Worm (Caenorhabditis elegans) whole organism, L3 larva: ENCODE data around the gene C17C3.6.

Source experiments
- ZK546.5 ChIP-seq: sonication (generic microtip); optimal IDR thresholded peaks from 2 replicates; lab custom pipeline; 2017; ENCODE audit warnings: missing biosample characterization, missing genetic modification characterization
- ama-1 ChIP-seq: fragments of 150-350 bp; optimal IDR thresholded peaks from 2 replicates; lab custom pipeline; 2018
- ceh-16 ChIP-seq: sonication (generic microtip); optimal IDR thresholded peaks from 2 replicates; lab custom pipeline; 2017; ENCODE audit warnings: missing biosample characterization, missing genetic modification characterization
- ceh-28 ChIP-seq: fragments of 150-350 bp; optimal IDR thresholded peaks from 2 replicates; lab custom pipeline; 2014; ENCODE audit warnings: missing biosample characterization, missing genetic modification reagents, missing genetic modification characterization
- ceh-82 ChIP-seq: fragments of 150-350 bp; optimal IDR thresholded peaks from 2 replicates; lab custom pipeline; 2014; ENCODE audit warnings: missing biosample characterization, missing genetic modification characterization
- ceh-9 ChIP-seq: sonication (generic microtip); optimal IDR thresholded peaks from 2 replicates; lab custom pipeline; 2018; ENCODE audit warnings: missing biosample characterization, missing genetic modification characterization
- daf-12 ChIP-seq: fragments of 150-350 bp; optimal IDR thresholded peaks from 2 replicates; lab custom pipeline; 2014; ENCODE audit warnings: missing biosample characterization, missing genetic modification reagents, missing genetic modification characterization
- egl-27 ChIP-seq: sonication (generic microtip); optimal IDR thresholded peaks from 4 replicates; lab custom pipeline; 2017; ENCODE audit warnings: missing biosample characterization, missing genetic modification reagents, missing genetic modification characterization
- elt-1 ChIP-seq: fragments of 150-350 bp; optimal IDR thresholded peaks from 2 replicates; lab custom pipeline; 2014; ENCODE audit warnings: missing biosample characterization, missing genetic modification characterization
- elt-2 ChIP-seq: sonication (generic microtip); optimal IDR thresholded peaks from 2 replicates; lab custom pipeline; 2016; ENCODE audit warnings: missing genetic modification reagents, mild to moderate bottlenecking, missing genetic modification characterization, missing compliant biosample characterization
- eor-1 ChIP-seq, 2 experiments: fragments of 150-350 bp; optimal IDR thresholded peaks; 2 replicates each; lab custom pipeline; 2014 to 2018; ENCODE audit warnings: missing biosample characterization in 2 of 2, missing genetic modification characterization in 2 of 2
- fkh-10 ChIP-seq: sonication (generic microtip); optimal IDR thresholded peaks from 2 replicates; lab custom pipeline; 2017; ENCODE audit warnings: missing biosample characterization, missing genetic modification reagents, missing genetic modification characterization
- fkh-2 ChIP-seq: fragments of 150-350 bp; optimal IDR thresholded peaks from 2 replicates; lab custom pipeline; 2014; ENCODE audit warnings: missing biosample characterization, missing genetic modification reagents, missing genetic modification characterization
- hmg-11 ChIP-seq: sonication (generic microtip); optimal IDR thresholded peaks from 2 replicates; lab custom pipeline; 2016; ENCODE audit warnings: missing genetic modification characterization, missing compliant biosample characterization
- jun-1 ChIP-seq: fragments of 150-350 bp; optimal IDR thresholded peaks from 2 replicates; lab custom pipeline; 2014; ENCODE audit warnings: missing biosample characterization, missing genetic modification reagents, missing genetic modification characterization
- lin-15B ChIP-seq: fragments of 150-350 bp; optimal IDR thresholded peaks from 2 replicates; lab custom pipeline; 2014; ENCODE audit warnings: missing biosample characterization, missing genetic modification characterization
- lin-39 ChIP-seq: fragments of 150-350 bp; optimal IDR thresholded peaks from 2 replicates; lab custom pipeline; 2018; ENCODE audit warnings: missing biosample characterization, missing genetic modification reagents, missing genetic modification characterization
- lsy-12 ChIP-seq: sonication (generic microtip); optimal IDR thresholded peaks from 2 replicates; lab custom pipeline; 2016; ENCODE audit warnings: mild to moderate bottlenecking, missing genetic modification characterization, missing compliant biosample characterization
- mdl-1 ChIP-seq: fragments of 150-350 bp; optimal IDR thresholded peaks from 2 replicates; lab custom pipeline; 2014; ENCODE audit warnings: missing biosample characterization, missing genetic modification characterization
- mml-1 ChIP-seq: fragments of 150-350 bp; sonication (generic microtip); optimal IDR thresholded peaks from 3 replicates; lab custom pipeline; 2014; ENCODE audit warnings: missing biosample characterization, missing genetic modification characterization
- nfya-1 ChIP-seq: sonication (generic microtip); optimal IDR thresholded peaks from 2 replicates; lab custom pipeline; 2017; ENCODE audit warnings: missing genetic modification characterization, mild to moderate bottlenecking, missing compliant biosample characterization, antibody characterized with exemption, moderate library complexity; ENCODE audit not compliant: insufficient read depth
- nhr-11 ChIP-seq: fragments of 150-350 bp; optimal IDR thresholded peaks from 2 replicates; lab custom pipeline; 2014; ENCODE audit warnings: missing biosample characterization, missing genetic modification characterization
- nhr-12 ChIP-seq: fragments of 150-350 bp; optimal IDR thresholded peaks from 2 replicates; lab custom pipeline; 2014; ENCODE audit warnings: missing biosample characterization, missing genetic modification characterization
- nhr-23 ChIP-seq: fragments of 150-350 bp; optimal IDR thresholded peaks from 2 replicates; lab custom pipeline; 2014; ENCODE audit warnings: missing biosample characterization, missing genetic modification reagents, missing genetic modification characterization
- nhr-237 ChIP-seq: fragments of 150-350 bp; optimal IDR thresholded peaks from 2 replicates; lab custom pipeline; 2014; ENCODE audit warnings: missing biosample characterization, missing genetic modification characterization
- nhr-28 ChIP-seq: fragments of 150-350 bp; optimal IDR thresholded peaks from 2 replicates; lab custom pipeline; 2014; ENCODE audit warnings: missing biosample characterization, missing genetic modification characterization
- nhr-43 ChIP-seq: sonication (generic microtip); optimal IDR thresholded peaks from 2 replicates; lab custom pipeline; 2016; ENCODE audit warnings: mild to moderate bottlenecking, missing genetic modification characterization, missing compliant biosample characterization; ENCODE audit not compliant: poor library complexity, severe bottlenecking
- nhr-67 ChIP-seq: fragments of 150-350 bp; optimal IDR thresholded peaks from 2 replicates; lab custom pipeline; 2014; ENCODE audit warnings: missing biosample characterization, missing genetic modification characterization
- nhr-76 ChIP-seq: fragments of 150-350 bp; sonication (generic microtip); optimal IDR thresholded peaks from 5 replicates; lab custom pipeline; 2014; ENCODE audit warnings: missing biosample characterization, missing genetic modification characterization
- nhr-77 ChIP-seq: fragments of 150-350 bp; optimal IDR thresholded peaks from 2 replicates; lab custom pipeline; 2014; ENCODE audit warnings: missing biosample characterization, missing genetic modification characterization
- pqm-1 ChIP-seq: fragments of 150-350 bp; optimal IDR thresholded peaks from 2 replicates; lab custom pipeline; 2017; ENCODE audit warnings: missing biosample characterization, missing genetic modification characterization, inconsistent platforms
- sea-2 ChIP-seq: fragments of 150-350 bp; sonication (generic microtip); optimal IDR thresholded peaks from 4 replicates; lab custom pipeline; 2014; ENCODE audit warnings: missing biosample characterization, missing genetic modification reagents, missing genetic modification characterization
- skn-1 ChIP-seq: fragments of 150-350 bp; optimal IDR thresholded peaks from 2 replicates; lab custom pipeline; 2014; ENCODE audit warnings: missing biosample characterization, missing genetic modification characterization
- unc-39 ChIP-seq: sonication (generic microtip); optimal IDR thresholded peaks from 4 replicates; lab custom pipeline; 2017; ENCODE audit warnings: missing biosample characterization, missing genetic modification characterization
- zag-1 ChIP-seq: fragments of 150-350 bp; optimal IDR thresholded peaks from 2 replicates; lab custom pipeline; 2014; ENCODE audit warnings: missing biosample characterization, missing genetic modification characterization
- ztf-4 ChIP-seq: fragments of 150-350 bp; optimal IDR thresholded peaks from 2 replicates; lab custom pipeline; 2014; ENCODE audit warnings: missing biosample characterization, missing genetic modification characterization

Gene C17C3.6

ce11 chrII:5518910-5519309 is 30.9 kb upstream of the C17C3.6 start, which contains the start of gene ZK177.2:
ZK177.2 (plus strand) TSS chrII:5519210.
- TF ChIP-seq elt-1 (no peak), elt-2 (tag; lab: Kevin White, UChicago) (no peak), nfya-1 (tag; lab: Kevin White, UChicago) (no peak), ceh-82 (tag; lab: Kevin White, UChicago) (no peak), nhr-23 (tag; lab: Kevin White, UChicago) (no peak), ceh-9 (tag; lab: Kevin White, UChicago) (no peak), hmg-11 (tag; lab: Kevin White, UChicago) (no peak), sea-2 (GFP tag; lab: Kevin White, UChicago) (no peak), fkh-2 (no peak), nhr-28 (tag; lab: Kevin White, UChicago) (no peak), lin-15B (tag; lab: Kevin White, UChicago) (no peak), nhr-43 (tag; lab: Kevin White, UChicago) (no peak), nhr-11 (tag; lab: Kevin White, UChicago) (no peak), ama-1 (lab: Kevin White, UChicago) (no peak), skn-1 (no peak), fkh-10 (GFP tag; lab: Kevin White, UChicago) (no peak), ZK546.5 (no peak), ceh-16 (no peak), daf-12 (tag; lab: Kevin White, UChicago) (no peak)

- TF ChIP-seq ztf-4 (tag; lab: Kevin White, UChicago) (no peak), elt-1 (no peak), ceh-9 (tag; lab: Kevin White, UChicago) (no peak), nhr-12 (no peak), egl-27 (tag; lab: Kevin White, UChicago) (no peak), ceh-82 (tag; lab: Kevin White, UChicago) (no peak), nhr-77 (tag; lab: Kevin White, UChicago) (no peak), nhr-76 (tag; lab: Kevin White, UChicago) (no peak), nhr-23 (tag; lab: Kevin White, UChicago) (no peak)
- TF ChIP-seq, all 47 proteins: peak for 0
Observed at ce11 chrII:5521411-5521810, 28.4 kb upstream of the C17C3.6 start, which contains the start of gene ZK177.12. ZK177.12 (plus strand) TSS chrII:5521711.

- TF ChIP-seq jun-1 (tag; lab: Kevin White, UChicago) (no peak), mdl-1 (tag; lab: Kevin White, UChicago) (no peak), unc-39 (tag; lab: Kevin White, UChicago) (no peak), nhr-11 (tag; lab: Kevin White, UChicago) (no peak), nhr-67 (no peak), lin-15B (tag; lab: Kevin White, UChicago) (no peak), egl-27 (tag; lab: Kevin White, UChicago) (no peak), skn-1 (no peak), nhr-12 (no peak), mml-1 (tag; lab: Kevin White, UChicago) (no peak), ceh-16 (no peak), nhr-237 (tag; lab: Kevin White, UChicago) (no peak), eor-1 (tag; optimal IDR thresholded peaks at IDR 0.05; lab: Kevin White, UChicago) (no peak), ceh-82 (tag; lab: Kevin White, UChicago) (no peak), lsy-12 (tag; lab: Kevin White, UChicago) (no peak), ceh-28 (tag; lab: Kevin White, UChicago) (no peak), daf-12 (tag; lab: Kevin White, UChicago) (no peak), fkh-2 (no peak), zag-1 (no peak)
Observed at ce11 chrII:5522637-5523036, 27.2 kb upstream of the C17C3.6 start, which contains the start of gene ZK177.11. ZK177.11 (plus strand) TSS chrII:5522937.

- TF ChIP-seq skn-1: no peak
- no peak for TF ChIP-seq nhr-11 (tag; lab: Kevin White, UChicago)
- TF ChIP-seq pqm-1 (tag; lab: Kevin White, UChicago): no peak
- no peak for TF ChIP-seq lsy-12 (tag; lab: Kevin White, UChicago)
- no peak for TF ChIP-seq lin-39 (tag; lab: Kevin White, UChicago)
- no peak for TF ChIP-seq elt-1
- TF ChIP-seq ama-1 (lab: Kevin White, UChicago): no peak
- no peak for TF ChIP-seq nfya-1 (tag; lab: Kevin White, UChicago)
- no peak for TF ChIP-seq nhr-23 (tag; lab: Kevin White, UChicago)
- no peak for TF ChIP-seq egl-27 (tag; lab: Kevin White, UChicago)
- TF ChIP-seq zag-1: no peak
- TF ChIP-seq fkh-2: no peak
- TF ChIP-seq nhr-77 (tag; lab: Kevin White, UChicago): no peak
- no peak for TF ChIP-seq ceh-9 (tag; lab: Kevin White, UChicago)
- no peak for TF ChIP-seq ZK546.5
- TF ChIP-seq ceh-82 (tag; lab: Kevin White, UChicago): no peak
- TF ChIP-seq ztf-4 (tag; lab: Kevin White, UChicago): no peak
- TF ChIP-seq mml-1 (tag; lab: Kevin White, UChicago): no peak
- no peak for TF ChIP-seq nhr-67
- TF ChIP-seq nhr-76 (tag; lab: Kevin White, UChicago): no peak
- TF ChIP-seq, all 47 proteins: peak for 0
Observed at ce11 chrII:5525297-5525696, 24.5 kb upstream of the C17C3.6 start, which contains the start of gene tbx-35. tbx-35 (minus strand) TSS chrII:5525397.
